Fruit fly (Drosophila melanogaster) whole organism, embryonic: ENCODE measurements around the gene CG13117.

Experiments used
- Atf-2 ChIP-seq: fragments of 200-800 bp; sonication (Bioruptor generic); optimal IDR thresholded peaks from 2 replicates; lab custom pipeline; 2016; ENCODE audit warnings: missing biosample characterization, missing genetic modification characterization
- Blimp-1 ChIP-seq: fragments of 200-800 bp; sonication (Bioruptor generic); optimal IDR thresholded peaks from 3 replicates; lab custom pipeline; 2018; ENCODE audit warnings: missing biosample characterization, missing genetic modification characterization, mild to moderate bottlenecking, moderate library complexity, missing genetic modification reagents
- CG33557 ChIP-seq: fragments of 200-800 bp; sonication (Bioruptor generic); optimal IDR thresholded peaks from 2 replicates; lab custom pipeline; 2019; ENCODE audit warnings: missing biosample characterization, mild to moderate bottlenecking, missing genetic modification characterization, moderate library complexity
- CG3995 ChIP-seq: fragments of 200-800 bp; sonication (Bioruptor generic); optimal IDR thresholded peaks from 3 replicates; lab custom pipeline; 2016; ENCODE audit warnings: missing biosample characterization, missing genetic modification characterization
- CG4404 ChIP-seq: fragments of 200-800 bp; sonication (Bioruptor generic); IDR thresholded peaks from 2 replicates; pipeline ENCODE4 v1.3.6; 2022; ENCODE audit warnings: missing biosample characterization, missing genetic modification characterization
- HLH54F ChIP-seq: fragments of 200-800 bp; sonication (Bioruptor generic); optimal IDR thresholded peaks from 3 replicates; lab custom pipeline; 2016; ENCODE audit warnings: missing biosample characterization, missing genetic modification characterization
- NC2β ChIP-seq: fragments of 200-800 bp; sonication (Bioruptor generic); optimal IDR thresholded peaks from 2 replicates; lab custom pipeline; 2016; ENCODE audit warnings: missing biosample characterization, missing genetic modification characterization
- chif ChIP-seq, 2 experiments: fragments of 200-800 bp; sonication (Bioruptor generic); optimal IDR thresholded peaks; 3 replicates each; lab custom pipeline; 2016; ENCODE audit warnings: missing biosample characterization in 2 of 2, missing genetic modification characterization in 2 of 2
- dysf ChIP-seq: fragments of 200-800 bp; sonication (Bioruptor generic); IDR thresholded peaks from 3 replicates; pipeline ENCODE4 v1.3.6; 2022; ENCODE audit warnings: missing biosample characterization, missing genetic modification characterization
- lab ChIP-seq: fragments of 200-800 bp; sonication (Bioruptor generic); optimal IDR thresholded peaks from 3 replicates; lab custom pipeline; 2017; ENCODE audit warnings: missing biosample characterization, missing genetic modification characterization, mild to moderate bottlenecking, moderate library complexity, missing genetic modification reagents
- peb ChIP-seq: fragments of 200-800 bp; sonication (Bioruptor generic); IDR thresholded peaks from 2 replicates; pipeline ENCODE4 v1.3.6; 2022; ENCODE audit warnings: missing biosample characterization, missing genetic modification characterization
- sug ChIP-seq: fragments of 200-800 bp; optimal IDR thresholded peaks from 2 replicates; lab custom pipeline; 2019; ENCODE audit warnings: missing biosample characterization, mild to moderate bottlenecking, missing genetic modification characterization, moderate library complexity

- TF ChIP-seq HLH54F (no peak), lab (GFP tag; lab: Kevin White, UChicago) (no peak), sug (tag; lab: Kevin White, UChicago) (no peak), Atf-2 (GFP tag; lab: Kevin White, UChicago) (no peak), CG3995 (no peak), dysf (GFP tag; lab: Robert Waterston, UW) (no peak), CG33557 (GFP tag; lab: Kevin White, UChicago) (no peak), CG4404 (no peak), chif (GFP tag; optimal IDR thresholded peaks at IDR 0.05; lab: Kevin White, UChicago) (no peak), Blimp-1 (GFP tag; lab: Kevin White, UChicago) (peak; percentile 47), peb (GFP tag; lab: Robert Waterston, UW) (no peak), NC2β (GFP tag; lab: Kevin White, UChicago) (peak; percentile 20)
These were observed 30.6 kb upstream of the CG13117 start, which contains the start of gene CG31710 for dm6 chr2L:9705872-9706317.
